Worm (Caenorhabditis elegans) whole organism, late embryonic: ENCODE measurements around the gene T13C5.6.

Experiments used
- C08G9.2 ChIP-seq: sonication (generic microtip); optimal IDR thresholded peaks from 2 replicates; lab custom pipeline; 2016; ENCODE audit warnings: mild to moderate bottlenecking, missing genetic modification characterization, moderate library complexity, missing compliant biosample characterization
- K02D7.2 ChIP-seq: sonication (generic microtip); optimal IDR thresholded peaks from 2 replicates; lab custom pipeline; 2017; ENCODE audit warnings: mild to moderate bottlenecking, missing genetic modification characterization, missing compliant biosample characterization
- ahr-1 ChIP-seq: sonication (generic microtip); optimal IDR thresholded peaks from 2 replicates; lab custom pipeline; 2016; ENCODE audit warnings: missing genetic modification characterization, missing compliant biosample characterization
- ceh-14 ChIP-seq: sonication (generic microtip); optimal IDR thresholded peaks from 2 replicates; lab custom pipeline; 2016; ENCODE audit warnings: missing genotype, missing genetic modification characterization, missing compliant biosample characterization
- ceh-19 ChIP-seq: fragments of 200-800 bp; sonication (Bioruptor generic); optimal IDR thresholded peaks from 2 replicates; lab custom pipeline; 2018; ENCODE audit warnings: mild to moderate bottlenecking, missing genetic modification characterization, missing compliant biosample characterization
- ceh-22 ChIP-seq: sonication (generic microtip); optimal IDR thresholded peaks from 2 replicates; lab custom pipeline; 2017; ENCODE audit warnings: missing biosample characterization, missing genetic modification characterization
- ceh-24 ChIP-seq: sonication (generic microtip); optimal IDR thresholded peaks from 2 replicates; lab custom pipeline; 2016; ENCODE audit warnings: mild to moderate bottlenecking, missing genetic modification characterization, missing compliant biosample characterization
- ceh-34 ChIP-seq: sonication (generic microtip); optimal IDR thresholded peaks from 2 replicates; lab custom pipeline; 2016; ENCODE audit warnings: mild to moderate bottlenecking, missing genetic modification characterization, missing compliant biosample characterization
- ceh-48 ChIP-seq: sonication (generic microtip); optimal IDR thresholded peaks from 2 replicates; lab custom pipeline; 2016; ENCODE audit warnings: missing genetic modification characterization, inconsistent platforms, missing compliant biosample characterization
- ceh-9 ChIP-seq: sonication (generic microtip); optimal IDR thresholded peaks from 2 replicates; lab custom pipeline; 2016; ENCODE audit warnings: mild to moderate bottlenecking, missing genetic modification characterization, inconsistent platforms, missing compliant biosample characterization
- che-1 ChIP-seq: sonication (generic microtip); optimal IDR thresholded peaks from 2 replicates; lab custom pipeline; 2016; ENCODE audit warnings: mild to moderate bottlenecking, missing genetic modification characterization, missing compliant biosample characterization
- dve-1 ChIP-seq: sonication (generic microtip); optimal IDR thresholded peaks from 2 replicates; lab custom pipeline; 2017; ENCODE audit warnings: antibody characterized with exemption, mild to moderate bottlenecking, missing genetic modification characterization, missing compliant biosample characterization
- elt-2 ChIP-seq: sonication (generic microtip); optimal IDR thresholded peaks from 2 replicates; lab custom pipeline; 2016; ENCODE audit warnings: missing genetic modification reagents, missing genetic modification characterization, missing compliant biosample characterization
- ets-4 ChIP-seq: sonication (generic microtip); optimal IDR thresholded peaks from 2 replicates; lab custom pipeline; 2016; ENCODE audit warnings: missing genetic modification characterization, missing compliant biosample characterization
- fax-1 ChIP-seq: sonication (generic microtip); optimal IDR thresholded peaks from 2 replicates; lab custom pipeline; 2016; ENCODE audit warnings: missing genotype, missing genetic modification characterization, missing compliant biosample characterization
- hlh-13 ChIP-seq: fragments of 200-800 bp; sonication (Bioruptor generic); optimal IDR thresholded peaks from 2 replicates; lab custom pipeline; 2018; ENCODE audit warnings: mild to moderate bottlenecking, missing genetic modification characterization, missing compliant biosample characterization
- hlh-6 ChIP-seq: sonication (generic microtip); optimal IDR thresholded peaks from 2 replicates; lab custom pipeline; 2016; ENCODE audit warnings: missing genotype, missing genetic modification characterization, missing compliant biosample characterization
- lim-6 ChIP-seq: sonication (generic microtip); optimal IDR thresholded peaks from 2 replicates; lab custom pipeline; 2016; ENCODE audit warnings: missing genetic modification characterization, missing compliant biosample characterization
- madf-2 ChIP-seq: sonication (generic microtip); optimal IDR thresholded peaks from 2 replicates; lab custom pipeline; 2017; ENCODE audit warnings: missing genetic modification characterization, missing compliant biosample characterization
- mec-3 ChIP-seq: sonication (generic microtip); optimal IDR thresholded peaks from 2 replicates; lab custom pipeline; 2016; ENCODE audit warnings: borderline replicate concordance, missing genetic modification characterization, missing compliant biosample characterization
- npax-4 ChIP-seq: sonication (generic microtip); optimal IDR thresholded peaks from 2 replicates; lab custom pipeline; 2016; ENCODE audit warnings: missing genetic modification characterization, missing compliant biosample characterization
- pat-9 ChIP-seq: fragments of 200-800 bp; sonication (Bioruptor generic); optimal IDR thresholded peaks from 2 replicates; lab custom pipeline; 2018; ENCODE audit warnings: mild to moderate bottlenecking, missing genetic modification characterization, moderate library complexity, missing compliant biosample characterization
- pax-1 ChIP-seq: fragments of 150-350 bp; optimal IDR thresholded peaks from 2 replicates; lab custom pipeline; 2014; ENCODE audit warnings: missing biosample characterization, missing genetic modification characterization
- pha-2 ChIP-seq: sonication (generic microtip); optimal IDR thresholded peaks from 2 replicates; lab custom pipeline; 2017; ENCODE audit warnings: mild to moderate bottlenecking, missing genetic modification characterization, missing compliant biosample characterization
- pha-4 ChIP-seq: fragments of 150-350 bp; optimal IDR thresholded peaks from 2 replicates; lab custom pipeline; 2018; ENCODE audit warnings: missing biosample characterization, missing genetic modification reagents, missing genetic modification characterization
- pqm-1 ChIP-seq: sonication (generic microtip); optimal IDR thresholded peaks from 2 replicates; lab custom pipeline; 2016; ENCODE audit warnings: missing genetic modification characterization, missing compliant biosample characterization
- ref-2 ChIP-seq: sonication (generic microtip); optimal IDR thresholded peaks from 2 replicates; lab custom pipeline; 2016; ENCODE audit warnings: missing genetic modification characterization, missing compliant biosample characterization
- sox-2 ChIP-seq: fragments of 200-800 bp; sonication (Bioruptor generic); IDR thresholded peaks from 2 replicates; pipeline ENCODE4 v1.3.6; 2022; ENCODE audit warnings: missing genetic modification reagents, missing genetic modification characterization, missing compliant biosample characterization
- sox-4 ChIP-seq: sonication (generic microtip); optimal IDR thresholded peaks from 2 replicates; lab custom pipeline; 2017; ENCODE audit warnings: mild to moderate bottlenecking, missing genetic modification characterization, inconsistent platforms, missing compliant biosample characterization
- tbx-7 ChIP-seq: sonication (generic microtip); optimal IDR thresholded peaks from 2 replicates; lab custom pipeline; 2016; ENCODE audit warnings: missing genotype, missing genetic modification characterization, missing compliant biosample characterization
- ttx-3 ChIP-seq: sonication (generic microtip); optimal IDR thresholded peaks from 2 replicates; lab custom pipeline; 2016; ENCODE audit warnings: missing genetic modification reagents, missing genetic modification characterization, missing compliant biosample characterization
- unc-3 ChIP-seq, 2 experiments: fragments of 200-800 bp in 1 of 2; sonication (Bioruptor generic) in 1 of 2; sonication (generic microtip) in 1 of 2; conservative IDR thresholded peaks in 1 of 2; optimal IDR thresholded peaks in 1 of 2; 2 replicates each; pipeline versions ENCODE4 v1.3.6 to Lab custom; 2016 to 2022; ENCODE audit warnings: missing compliant biosample characterization in 2 of 2, missing genetic modification characterization in 2 of 2, missing genetic modification reagents in 1 of 2
- unc-42 ChIP-seq: sonication (generic microtip); optimal IDR thresholded peaks from 2 replicates; lab custom pipeline; 2016; ENCODE audit warnings: missing genotype, missing genetic modification characterization, missing compliant biosample characterization
- unc-55 ChIP-seq: sonication (generic microtip); optimal IDR thresholded peaks from 2 replicates; lab custom pipeline; 2017; ENCODE audit warnings: missing biosample characterization, missing genetic modification reagents, missing genetic modification characterization
- unc-86 ChIP-seq: sonication (generic microtip); optimal IDR thresholded peaks from 2 replicates; lab custom pipeline; 2016; ENCODE audit warnings: missing genetic modification characterization, missing compliant biosample characterization

T13C5.6 gene

ce11 chrX:6184709-6185108 is 22.8 kb downstream of the T13C5.6 start, which contains the start of gene T13C5.2:
T13C5.2 (plus strand) TSS chrX:6185009.
- TF ChIP-seq fax-1 (tag; lab: Kevin White, UChicago) (no peak), ttx-3 (no peak), ets-4 (tag; lab: Kevin White, UChicago) (no peak), ref-2 (tag; lab: Kevin White, UChicago) (no peak), ahr-1 (tag; lab: Kevin White, UChicago) (no peak), ceh-48 (tag; lab: Kevin White, UChicago) (no peak), che-1 (no peak), npax-4 (tag; lab: Kevin White, UChicago) (no peak), ceh-34 (tag; lab: Kevin White, UChicago) (no peak), pha-4 (tag; lab: Kevin White, UChicago) (no peak), ceh-24 (tag; lab: Kevin White, UChicago) (no peak), dve-1 (tag; lab: Kevin White, UChicago) (no peak), ceh-9 (tag; lab: Kevin White, UChicago) (no peak), pat-9 (tag; lab: Kevin White, UChicago) (no peak), unc-3 (GFP tag; conservative IDR thresholded peaks at IDR 0.05; lab: Robert Waterston, UW) (no peak), unc-3 (tag; optimal IDR thresholded peaks at IDR 0.05; lab: Kevin White, UChicago) (no peak), pqm-1 (tag; lab: Kevin White, UChicago) (no peak), pha-2 (tag; lab: Kevin White, UChicago) (no peak), ceh-22 (tag; lab: Kevin White, UChicago) (no peak)
- TF ChIP-seq, all 69 proteins: peak for 0

ce11 chrX:6180293-6180692 is 27.2 kb downstream of the T13C5.6 start, which contains the start of gene T13C5.7:
T13C5.7 (plus strand) TSS chrX:6180593.
- TF ChIP-seq ceh-9 (tag; lab: Kevin White, UChicago) = no peak
- TF ChIP-seq elt-2 (tag; lab: Kevin White, UChicago) = no peak
- no peak for TF ChIP-seq unc-86 (tag; lab: Kevin White, UChicago)
- TF ChIP-seq C08G9.2 (tag; lab: Kevin White, UChicago) = no peak
- no peak for TF ChIP-seq sox-2
- TF ChIP-seq npax-4 (tag; lab: Kevin White, UChicago) = no peak
- no peak for TF ChIP-seq pax-1 (tag; lab: Kevin White, UChicago)
- TF ChIP-seq madf-2 (tag; lab: Kevin White, UChicago) = no peak
- TF ChIP-seq mec-3 (tag; lab: Kevin White, UChicago) = no peak
- TF ChIP-seq ceh-24 (tag; lab: Kevin White, UChicago) = no peak
- TF ChIP-seq unc-55 (GFP tag; lab: Kevin White, UChicago) = no peak
- TF ChIP-seq unc-42 = no peak
- TF ChIP-seq pha-4 (tag; lab: Kevin White, UChicago) = no peak
- TF ChIP-seq hlh-13 (GFP tag; lab: Kevin White, UChicago) = no peak

- TF ChIP-seq lim-6 (tag; lab: Kevin White, UChicago) (no peak), sox-4 (tag; lab: Kevin White, UChicago) (no peak), pha-2 (tag; lab: Kevin White, UChicago) (no peak), ceh-19 (no peak), hlh-6 (no peak), ceh-14 (no peak), tbx-7 (tag; lab: Kevin White, UChicago) (no peak), C08G9.2 (tag; lab: Kevin White, UChicago) (no peak), ref-2 (tag; lab: Kevin White, UChicago) (no peak)
Observed at ce11 chrX:6178989-6179388, 28.5 kb downstream of the T13C5.6 start.

- TF ChIP-seq ceh-14 (no peak), K02D7.2 (tag; lab: Kevin White, UChicago) (no peak), madf-2 (tag; lab: Kevin White, UChicago) (no peak), ceh-19 (no peak), npax-4 (tag; lab: Kevin White, UChicago) (no peak)
Observed at ce11 chrX:6177944-6178566, 29.4 kb downstream of the T13C5.6 start, which contains the start of the genes T25B2.4 and T13C5.3. T25B2.4 (plus strand) TSS chrX:6178244. T13C5.3 (plus strand) TSS chrX:6178516.
